Fruit fly (Drosophila melanogaster): ENCODE measurements around the gene wac.

Gene wac

DNA sequence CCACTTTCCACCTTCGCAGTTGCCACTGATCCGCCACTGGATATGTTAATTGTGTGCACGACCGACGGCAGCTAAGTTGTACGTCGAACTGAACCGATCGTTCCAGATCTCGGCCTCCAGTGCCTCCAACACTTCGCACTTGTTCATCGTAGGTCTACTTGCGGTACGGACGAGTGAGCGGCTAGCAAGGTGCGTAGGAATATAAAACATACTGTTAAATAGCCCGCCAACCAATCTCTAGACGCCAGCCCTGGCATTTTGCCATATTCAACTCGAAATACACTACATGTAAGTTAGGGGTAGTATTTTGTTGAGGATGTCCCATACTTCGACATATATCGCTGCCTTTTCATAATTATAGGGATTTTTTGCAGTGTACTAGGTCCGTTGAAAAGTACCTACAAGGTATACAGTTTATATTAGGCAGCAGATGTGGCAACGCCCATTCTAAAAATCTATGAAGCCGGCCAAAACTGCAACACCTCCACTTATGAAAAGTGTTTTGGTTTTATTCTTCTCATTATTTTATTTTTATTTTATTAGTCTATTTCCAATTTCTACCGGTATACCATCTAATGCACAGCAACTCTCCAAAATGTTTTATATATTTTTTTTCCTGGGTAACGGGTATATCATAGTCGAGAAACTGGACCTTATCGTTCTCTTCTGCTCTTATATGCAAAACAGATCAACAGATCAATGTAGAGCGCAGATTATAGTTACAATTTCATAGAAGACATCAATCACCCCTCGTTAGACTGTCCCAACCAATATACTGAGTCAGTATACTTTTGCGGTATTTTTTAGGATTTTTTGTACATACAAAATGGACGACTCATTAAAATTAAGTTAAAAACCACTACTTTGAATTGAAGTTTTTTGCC, 34.7 kb upstream of the wac start, which contains the start of the genes pyx and CG33229 (continued):
- peak; percentile 95 for TF ChIP-seq CG30403 (GFP tag; optimal IDR thresholded peaks at IDR 0.05)
- peak; percentile 21 for TF ChIP-seq grn (GFP tag; optimal IDR thresholded peaks at IDR 0.05)
- peak in 1 of 2 experiments; percentile 30 for TF ChIP-seq crp (GFP tag; optimal IDR thresholded peaks at IDR 0.05)
- TF ChIP-seq CG10267 (tag; optimal IDR thresholded peaks at IDR 0.05): peak; percentile 74
- peak; percentile 77 for TF ChIP-seq Drgx (GFP tag; IDR thresholded peaks at IDR 0.05)
- TF ChIP-seq bbx (GFP tag; IDR thresholded peaks at IDR 0.05; ENCODE audit: partially characterized antibody): no peak
- peak; percentile 44 for TF ChIP-seq CG3065 (GFP tag; optimal IDR thresholded peaks at IDR 0.05)
- TF ChIP-seq BtbVII (GFP tag; optimal IDR thresholded peaks at IDR 0.05): peak; percentile 62
- TF ChIP-seq Neu2 (GFP tag; optimal IDR thresholded peaks at IDR 0.05; ENCODE audit: borderline replicate concordance): peak; percentile 5
- TF ChIP-seq dm (GFP tag; optimal IDR thresholded peaks at IDR 0.05): peak; percentile 32
- TF ChIP-seq tll (GFP tag; optimal IDR thresholded peaks at IDR 0.05): no peak
- peak; percentile 19; the same call in 1 of the 2 replicates for TF ChIP-seq sna (GFP tag; IDR thresholded peaks at IDR 0.05; ENCODE audit: partially characterized antibody)
- no peak for TF ChIP-seq Elba2 (GFP tag; optimal IDR thresholded peaks at IDR 0.05)
- TF ChIP-seq Atf3 (GFP tag; optimal IDR thresholded peaks at IDR 0.05): peak; percentile 80
- TF ChIP-seq pita (GFP tag; optimal IDR thresholded peaks at IDR 0.05): no peak
- TF ChIP-seq pros (GFP tag; optimal IDR thresholded peaks at IDR 0.05): no peak
- TF ChIP-seq Gsc (GFP tag; IDR thresholded peaks at IDR 0.05): no peak; the same call in 1 of the 2 replicates
- TF ChIP-seq CG32532 (GFP tag; IDR thresholded peaks at IDR 0.05): peak; percentile 93
- peak; percentile 20; the same call in 1 of the 2 replicates for TF ChIP-seq Awh (GFP tag; IDR thresholded peaks at IDR 0.05)
- TF ChIP-seq Ptx1 (GFP tag; IDR thresholded peaks at IDR 0.05): peak; percentile 87
- TF ChIP-seq HLH3B (GFP tag; IDR thresholded peaks at IDR 0.05): peak; percentile 77; the same call in 1 of the 2 replicates
- peak; percentile 71; the same call in 1 of the 2 replicates for TF ChIP-seq klu (GFP tag; IDR thresholded peaks at IDR 0.05)
- TF ChIP-seq CG6854 (GFP tag; optimal IDR thresholded peaks at IDR 0.05): peak; percentile 19
- no peak for TF ChIP-seq vnd (GFP tag; IDR thresholded peaks at IDR 0.05; ENCODE audit: partially characterized antibody)
- peak; percentile 49 for TF ChIP-seq Sry-δ (GFP tag; optimal IDR thresholded peaks at IDR 0.05)
- TF ChIP-seq twi (tag; optimal IDR thresholded peaks at IDR 0.05): peak; percentile 77
- peak; percentile 48 for TF ChIP-seq eyg (GFP tag; optimal IDR thresholded peaks at IDR 0.05)
- peak; percentile 90 for TF ChIP-seq mam (GFP tag; optimal IDR thresholded peaks at IDR 0.05)
- no peak for TF ChIP-seq gsb-n (tag; optimal IDR thresholded peaks at IDR 0.05)
- peak; percentile 89 for TF ChIP-seq CG9727 (GFP tag; optimal IDR thresholded peaks at IDR 0.05)
- peak; percentile 62 for TF ChIP-seq ken (GFP tag; IDR thresholded peaks at IDR 0.05)
- no peak for TF ChIP-seq fd102C (GFP tag; optimal IDR thresholded peaks at IDR 0.05)
- no peak for TF ChIP-seq pan (optimal IDR thresholded peaks at IDR 0.05)
- TF ChIP-seq pan (GFP tag; optimal IDR thresholded peaks at IDR 0.05 in 1 of 2, IDR thresholded peaks at IDR 0.05 in 1 of 2): peak in 1 of 2 experiments; percentile 70
- TF ChIP-seq Tbp (GFP tag; optimal IDR thresholded peaks at IDR 0.05): no peak
- TF ChIP-seq so (GFP tag; IDR thresholded peaks at IDR 0.05): peak; percentile 60; the same call in 1 of the 3 replicates
- peak; percentile 77 for TF ChIP-seq CG4328 (GFP tag; optimal IDR thresholded peaks at IDR 0.05)
- TF ChIP-seq CG1529 (GFP tag; optimal IDR thresholded peaks at IDR 0.05): peak; percentile 47
- peak; percentile 70 for TF ChIP-seq jumu (GFP tag; optimal IDR thresholded peaks at IDR 0.05)
- peak; percentile 59 for TF ChIP-seq CG30020 (tag; optimal IDR thresholded peaks at IDR 0.05)
- peak; percentile 77 for TF ChIP-seq caup (GFP tag; optimal IDR thresholded peaks at IDR 0.05; ENCODE audit: severe bottlenecking)
- no peak for TF ChIP-seq CG4282 (GFP tag; optimal IDR thresholded peaks at IDR 0.05)
- no peak for TF ChIP-seq CG7745 (tag; optimal IDR thresholded peaks at IDR 0.05)
- no peak for TF ChIP-seq Adf1 (GFP tag; IDR thresholded peaks at IDR 0.05)
- peak; percentile 89 for TF ChIP-seq ind (GFP tag; optimal IDR thresholded peaks at IDR 0.05)
- peak; percentile 12 for TF ChIP-seq CG2202 (tag; optimal IDR thresholded peaks at IDR 0.05)
- no peak for TF ChIP-seq ato (GFP tag; IDR thresholded peaks at IDR 0.05; ENCODE audit: partially characterized antibody)
- TF ChIP-seq ewg (GFP tag; optimal IDR thresholded peaks at IDR 0.05): peak; percentile 66

Data from whole organism, embryonic.